Worm (Caenorhabditis elegans) whole organism, young adult: ENCODE data around the gene ZK512.7.

ENCODE experiments used
- B0261.1 ChIP-seq: sonication (generic microtip); optimal IDR thresholded peaks from 2 replicates; lab custom pipeline; 2016; ENCODE audit warnings: mild to moderate bottlenecking, missing genetic modification characterization, moderate library complexity, missing compliant biosample characterization
- C17E4.6 ChIP-seq: fragments of 200-800 bp; sonication (Bioruptor generic); IDR thresholded peaks from 2 replicates; pipeline ENCODE4 v1.3.6; 2022; ENCODE audit warnings: missing genetic modification reagents, missing genetic modification characterization, missing compliant biosample characterization
- F10E7.11 ChIP-seq: sonication (generic microtip); optimal IDR thresholded peaks from 2 replicates; lab custom pipeline; 2017; ENCODE audit warnings: mild to moderate bottlenecking, missing genetic modification characterization, moderate library complexity, missing compliant biosample characterization
- F33H1.4 ChIP-seq: fragments of 200-800 bp; sonication (Bioruptor generic); IDR thresholded peaks from 2 replicates; pipeline ENCODE4 v1.3.6; 2022; ENCODE audit warnings: missing genetic modification reagents, missing genetic modification characterization, missing compliant biosample characterization
- F37B4.10 ChIP-seq: fragments of 200-800 bp; sonication (Bioruptor generic); IDR thresholded peaks from 2 replicates; pipeline ENCODE4 v1.3.6; 2022; ENCODE audit warnings: missing genetic modification characterization, missing compliant biosample characterization
- F49E8.2 ChIP-seq: sonication (generic microtip); optimal IDR thresholded peaks from 3 replicates; lab custom pipeline; 2017; ENCODE audit warnings: missing genetic modification characterization, mild to moderate bottlenecking, missing compliant biosample characterization, antibody characterized with exemption, moderate library complexity; ENCODE audit not compliant: insufficient read depth
- F52B5.7 ChIP-seq: sonication (generic microtip); optimal IDR thresholded peaks from 2 replicates; lab custom pipeline; 2016; ENCODE audit warnings: mild to moderate bottlenecking, missing genetic modification characterization, missing compliant biosample characterization
- Y53F4B.3 ChIP-seq: fragments of 200-800 bp; sonication (Bioruptor generic); IDR thresholded peaks from 2 replicates; pipeline ENCODE4 v1.3.6; 2022; ENCODE audit warnings: missing genetic modification reagents, missing genetic modification characterization, missing compliant biosample characterization
- Y67H2A.10 ChIP-seq: fragments of 200-800 bp; sonication (Bioruptor generic); conservative IDR thresholded peaks from 2 replicates; pipeline ENCODE4 v1.3.6; 2022; ENCODE audit warnings: missing genetic modification reagents, missing genetic modification characterization, missing compliant biosample characterization
- Y79H2A.3 ChIP-seq: fragments of 200-800 bp; sonication (Bioruptor generic); conservative IDR thresholded peaks from 2 replicates; pipeline ENCODE4 v1.3.6; 2022; ENCODE audit warnings: missing genetic modification reagents, missing genetic modification characterization, missing compliant biosample characterization
- Y95B8A.8 ChIP-seq: fragments of 200-800 bp; sonication (Bioruptor generic); IDR thresholded peaks from 2 replicates; pipeline ENCODE4 v1.3.6; 2022; ENCODE audit warnings: missing genetic modification reagents, missing genetic modification characterization, missing compliant biosample characterization
- akir-1 ChIP-seq: fragments of 200-800 bp; sonication (Bioruptor generic); optimal IDR thresholded peaks from 2 replicates; lab custom pipeline; 2018; ENCODE audit warnings: mild to moderate bottlenecking, missing genetic modification characterization, moderate library complexity, missing compliant biosample characterization
- aptf-3 ChIP-seq: fragments of 200-800 bp; sonication (Bioruptor generic); IDR thresholded peaks from 2 replicates; pipeline ENCODE4 v1.3.6; 2022; ENCODE audit warnings: missing genetic modification characterization, missing compliant biosample characterization
- bed-1 ChIP-seq: fragments of 200-800 bp; sonication (Bioruptor generic); IDR thresholded peaks from 2 replicates; pipeline ENCODE4 v1.3.6; 2022; ENCODE audit warnings: missing genetic modification reagents, missing genetic modification characterization, missing compliant biosample characterization
- bed-2 ChIP-seq: fragments of 200-800 bp; sonication (Bioruptor generic); IDR thresholded peaks from 2 replicates; pipeline ENCODE4 v1.3.6; 2022; ENCODE audit warnings: missing genetic modification reagents, missing genetic modification characterization, missing compliant biosample characterization
- ccch-3 ChIP-seq: fragments of 200-800 bp; sonication (Bioruptor generic); optimal IDR thresholded peaks from 2 replicates; lab custom pipeline; 2018; ENCODE audit warnings: mild to moderate bottlenecking, missing genetic modification characterization, missing compliant biosample characterization
- cebp-1 ChIP-seq, 2 experiments: fragments of 200-800 bp in 1 of 2; sonication (Bioruptor generic) in 1 of 2; sonication (generic microtip) in 1 of 2; IDR thresholded peaks in 1 of 2; optimal IDR thresholded peaks in 1 of 2; 2 replicates each; pipeline versions ENCODE4 v1.3.6 to Lab custom; 2017 to 2022; ENCODE audit warnings: missing compliant biosample characterization in 2 of 2, missing genetic modification characterization in 2 of 2, mild to moderate bottlenecking in 1 of 2, missing genetic modification reagents in 1 of 2, moderate library complexity in 1 of 2
- cebp-2 ChIP-seq: fragments of 200-800 bp; sonication (Bioruptor generic); IDR thresholded peaks from 2 replicates; pipeline ENCODE4 v1.3.6; 2022; ENCODE audit warnings: missing genetic modification characterization, missing compliant biosample characterization
- ceh-40 ChIP-seq: fragments of 200-800 bp; sonication (Bioruptor generic); IDR thresholded peaks from 2 replicates; pipeline ENCODE4 v1.3.6; 2022; ENCODE audit warnings: missing genetic modification characterization, missing compliant biosample characterization
- ceh-91 ChIP-seq: fragments of 200-800 bp; sonication (Bioruptor generic); IDR thresholded peaks from 2 replicates; pipeline ENCODE4 v1.3.6; 2022; ENCODE audit warnings: missing genetic modification reagents, missing genetic modification characterization, missing compliant biosample characterization
- dpff-1 ChIP-seq: sonication (generic microtip); optimal IDR thresholded peaks from 2 replicates; lab custom pipeline; 2017; ENCODE audit warnings: mild to moderate bottlenecking, missing genetic modification characterization, missing compliant biosample characterization
- dpl-1 ChIP-seq: fragments of 150-350 bp; optimal IDR thresholded peaks from 2 replicates; lab custom pipeline; 2014; ENCODE audit warnings: missing biosample characterization, missing genetic modification reagents, missing genetic modification characterization
- efl-1 ChIP-seq: fragments of 150-350 bp; optimal IDR thresholded peaks from 2 replicates; lab custom pipeline; 2014; ENCODE audit warnings: missing biosample characterization, missing genetic modification reagents, missing genetic modification characterization
- egrh-3 ChIP-seq: fragments of 200-800 bp; sonication (Bioruptor generic); IDR thresholded peaks from 2 replicates; pipeline ENCODE4 v1.3.6; 2022; ENCODE audit warnings: missing genetic modification reagents, missing genetic modification characterization, missing compliant biosample characterization
- ets-4 ChIP-seq: fragments of 200-800 bp; sonication (Bioruptor generic); optimal IDR thresholded peaks from 2 replicates; lab custom pipeline; 2018; ENCODE audit warnings: mild to moderate bottlenecking, missing genetic modification characterization, missing compliant biosample characterization
- gei-17 ChIP-seq: fragments of 200-800 bp; sonication (Bioruptor generic); optimal IDR thresholded peaks from 2 replicates; lab custom pipeline; 2018; ENCODE audit warnings: mild to moderate bottlenecking, missing genetic modification characterization, missing compliant biosample characterization
- him-1 ChIP-seq: sonication (generic microtip); optimal IDR thresholded peaks from 2 replicates; lab custom pipeline; 2016; ENCODE audit warnings: missing genotype, missing genetic modification reagents, missing genetic modification characterization, missing compliant biosample characterization
- hlh-26 ChIP-seq: fragments of 200-800 bp; sonication (Bioruptor generic); conservative IDR thresholded peaks from 2 replicates; pipeline ENCODE4 v1.3.6; 2022; ENCODE audit warnings: missing genetic modification reagents, missing genetic modification characterization, missing compliant biosample characterization
- hrde-1 ChIP-seq: sonication (generic microtip); optimal IDR thresholded peaks from 2 replicates; lab custom pipeline; 2016; ENCODE audit warnings: missing genetic modification characterization, mild to moderate bottlenecking, missing compliant biosample characterization, moderate library complexity, missing genotype, missing genetic modification reagents, borderline replicate concordance
- let-526 ChIP-seq: fragments of 200-800 bp; sonication (Bioruptor generic); IDR thresholded peaks from 2 replicates; pipeline ENCODE4 v1.3.6; 2022; ENCODE audit warnings: missing genetic modification reagents, missing genetic modification characterization, missing compliant biosample characterization
- lin-40 ChIP-seq: sonication (generic microtip); optimal IDR thresholded peaks from 2 replicates; lab custom pipeline; 2016; ENCODE audit warnings: missing genetic modification characterization, mild to moderate bottlenecking, missing compliant biosample characterization, missing genotype, missing genetic modification reagents
- lsl-1 ChIP-seq: fragments of 200-800 bp; sonication (Bioruptor generic); optimal IDR thresholded peaks from 2 replicates; lab custom pipeline; 2018; ENCODE audit warnings: mild to moderate bottlenecking, missing genetic modification characterization, moderate library complexity, missing compliant biosample characterization
- mcd-1 ChIP-seq: fragments of 200-800 bp; sonication (Bioruptor generic); IDR thresholded peaks from 2 replicates; pipeline ENCODE4 v1.3.6; 2022; ENCODE audit warnings: missing genetic modification reagents, missing genetic modification characterization, missing compliant biosample characterization
- mxl-1 ChIP-seq: sonication (generic microtip); optimal IDR thresholded peaks from 2 replicates; lab custom pipeline; 2016; ENCODE audit warnings: missing genetic modification characterization, missing compliant biosample characterization
- nhr-120 ChIP-seq: fragments of 200-800 bp; sonication (Bioruptor generic); IDR thresholded peaks from 2 replicates; pipeline ENCODE4 v1.3.6; 2022; ENCODE audit warnings: missing genetic modification characterization, missing compliant biosample characterization
- nhr-179 ChIP-seq: sonication (generic microtip); optimal IDR thresholded peaks from 2 replicates; lab custom pipeline; 2016; ENCODE audit warnings: mild to moderate bottlenecking, missing genetic modification characterization, missing compliant biosample characterization
- rec-8 ChIP-seq, 2 experiments: sonication (generic microtip); optimal IDR thresholded peaks; 2 replicates each; lab custom pipeline; 2016; ENCODE audit warnings: mild to moderate bottlenecking in 2 of 2, missing genetic modification characterization in 2 of 2, missing genetic modification reagents in 2 of 2, missing genotype in 2 of 2, missing biosample characterization in 1 of 2, missing compliant biosample characterization in 1 of 2, moderate library complexity in 1 of 2
- repo-1 ChIP-seq: sonication (generic microtip); optimal IDR thresholded peaks from 2 replicates; lab custom pipeline; 2017; ENCODE audit warnings: mild to moderate bottlenecking, missing genetic modification characterization, missing compliant biosample characterization
- sdz-38 ChIP-seq: sonication (generic microtip); optimal IDR thresholded peaks from 2 replicates; lab custom pipeline; 2016; ENCODE audit warnings: missing genotype, missing genetic modification characterization, missing compliant biosample characterization
- sea-2 ChIP-seq: fragments of 200-800 bp; sonication (Bioruptor generic); IDR thresholded peaks from 2 replicates; pipeline ENCODE4 v1.3.6; 2022; ENCODE audit warnings: missing genetic modification characterization, missing compliant biosample characterization
- tlf-1 ChIP-seq: fragments of 200-800 bp; sonication (Bioruptor generic); optimal IDR thresholded peaks from 2 replicates; lab custom pipeline; 2018; ENCODE audit warnings: mild to moderate bottlenecking, missing genetic modification characterization, missing compliant biosample characterization
- ztf-22 ChIP-seq: fragments of 200-800 bp; sonication (Bioruptor generic); optimal IDR thresholded peaks from 2 replicates; lab custom pipeline; 2018; ENCODE audit warnings: mild to moderate bottlenecking, missing genetic modification characterization, moderate library complexity, missing compliant biosample characterization
- ztf-25 ChIP-seq: fragments of 200-800 bp; sonication (Bioruptor generic); IDR thresholded peaks from 2 replicates; pipeline ENCODE4 v1.3.6; 2022; ENCODE audit warnings: missing genetic modification reagents, missing genetic modification characterization, missing compliant biosample characterization
- ztf-26 ChIP-seq: sonication (generic microtip); optimal IDR thresholded peaks from 2 replicates; lab custom pipeline; 2017; ENCODE audit warnings: missing genetic modification characterization, missing compliant biosample characterization

The ZK512.7 gene

ce11 chrIII:9138601-9139000 is at the start of gene ZK512.7:
ZK512.7 (minus strand) TSS chrIII:9138701.
- TF ChIP-seq ztf-25 (GFP tag; lab: Robert Waterston, UW) (no peak), rec-8 (tag; optimal IDR thresholded peaks at IDR 0.05; lab: Kevin White, UChicago) (no peak), efl-1 (GFP tag; lab: Kevin White, UChicago) (no peak), lin-40 (tag; lab: Kevin White, UChicago) (no peak), bed-2 (GFP tag; lab: Robert Waterston, UW) (no peak), tlf-1 (GFP tag; lab: Kevin White, UChicago) (no peak), dpff-1 (tag; lab: Kevin White, UChicago) (no peak), nhr-179 (tag; lab: Kevin White, UChicago) (no peak), sdz-38 (tag; lab: Kevin White, UChicago) (no peak), ceh-91 (no peak), mcd-1 (GFP tag; lab: Robert Waterston, UW) (no peak), mxl-1 (tag; lab: Kevin White, UChicago) (no peak), ets-4 (GFP tag; lab: Kevin White, UChicago) (no peak), him-1 (tag; lab: Kevin White, UChicago) (no peak), dpl-1 (GFP tag; lab: Kevin White, UChicago) (no peak), nhr-120 (GFP tag; lab: Robert Waterston, UW) (no peak), F33H1.4 (GFP tag; lab: Robert Waterston, UW) (no peak), cebp-1 (GFP tag; IDR thresholded peaks at IDR 0.05; lab: Robert Waterston, UW) (no peak), cebp-1 (tag; optimal IDR thresholded peaks at IDR 0.05; lab: Kevin White, UChicago) (no peak), ceh-40 (no peak)

- TF ChIP-seq ceh-40 (no peak), Y67H2A.10 (GFP tag; lab: Robert Waterston, UW) (no peak), hrde-1 (tag; lab: Kevin White, UChicago) (no peak), ztf-26 (tag; lab: Kevin White, UChicago) (no peak), dpff-1 (tag; lab: Kevin White, UChicago) (no peak), F49E8.2 (tag; lab: Kevin White, UChicago) (no peak), F10E7.11 (no peak), lsl-1 (no peak), Y95B8A.8 (GFP tag; lab: Robert Waterston, UW) (no peak), hlh-26 (GFP tag; lab: Robert Waterston, UW) (no peak), bed-1 (GFP tag; lab: Robert Waterston, UW) (no peak), him-1 (tag; lab: Kevin White, UChicago) (no peak), repo-1 (tag; lab: Kevin White, UChicago) (no peak), egrh-3 (GFP tag; lab: Robert Waterston, UW) (no peak), sea-2 (GFP tag; lab: Robert Waterston, UW) (no peak)
Measured at ce11 chrIII:9185722-9186121, 47.2 kb upstream of the ZK512.7 start, which contains the start of gene ZC84.7. ZC84.7 (plus strand) TSS chrIII:9186022.

- no peak for TF ChIP-seq Y53F4B.3 (GFP tag; lab: Robert Waterston, UW)
Measured at ce11 chrIII:9181246-9181645, 42.7 kb upstream of the ZK512.7 start, which contains the start of gene tax-4. tax-4 (plus strand) TSS chrIII:9181546.

ce11 chrIII:9177874-9178273 is 39.4 kb upstream of the ZK512.7 start:
- TF ChIP-seq C17E4.6 (GFP tag; lab: Robert Waterston, UW) (no peak), gei-17 (GFP tag; lab: Kevin White, UChicago) (no peak), B0261.1 (no peak), F52B5.7 (tag; lab: Kevin White, UChicago) (no peak), aptf-3 (GFP tag; lab: Robert Waterston, UW) (no peak), let-526 (no peak), cebp-2 (GFP tag; lab: Robert Waterston, UW) (no peak), sea-2 (GFP tag; lab: Robert Waterston, UW) (no peak), ztf-22 (GFP tag; lab: Kevin White, UChicago) (no peak), F37B4.10 (GFP tag; lab: Robert Waterston, UW) (no peak), F10E7.11 (no peak), efl-1 (GFP tag; lab: Kevin White, UChicago) (no peak), ccch-3 (GFP tag; lab: Kevin White, UChicago) (no peak), Y79H2A.3 (no peak), akir-1 (no peak)
